Fruit fly (Drosophila melanogaster) whole organism, embryonic: ENCODE results near the gene Cp16.

Experiments
- BEAF-32 ChIP-seq: fragments of 200-800 bp; sonication (Bioruptor generic); optimal IDR thresholded peaks from 3 replicates; lab custom pipeline; 2017; ENCODE audit warnings: missing biosample characterization, missing genetic modification characterization, mild to moderate bottlenecking, moderate library complexity, missing genetic modification reagents
- CG11093 ChIP-seq: fragments of 200-800 bp; sonication (Bioruptor generic); IDR thresholded peaks from 3 replicates; pipeline ENCODE4 v1.3.6; 2022; ENCODE audit warnings: missing biosample characterization, missing genetic modification characterization
- CG11696 ChIP-seq: fragments of 200-800 bp; sonication (Bioruptor generic); IDR thresholded peaks from 2 replicates; pipeline ENCODE4 v1.3.6; 2022; ENCODE audit warnings: missing biosample characterization, missing genetic modification characterization
- CG12219 ChIP-seq: fragments of 200-800 bp; sonication (Bioruptor generic); optimal IDR thresholded peaks from 3 replicates; lab custom pipeline; 2018; ENCODE audit warnings: missing biosample characterization, mild to moderate bottlenecking, missing genetic modification characterization
- CG14860 ChIP-seq: fragments of 200-800 bp; sonication (Bioruptor generic); IDR thresholded peaks from 3 replicates; pipeline ENCODE4 v1.3.6; 2022; ENCODE audit warnings: missing biosample characterization, missing genetic modification characterization; ENCODE audit not compliant: partially characterized antibody
- CG15073 ChIP-seq: fragments of 200-800 bp; sonication (Bioruptor generic); optimal IDR thresholded peaks from 2 replicates; lab custom pipeline; 2016; ENCODE audit warnings: missing biosample characterization, missing genetic modification characterization
- CG1647 ChIP-seq: fragments of 200-800 bp; sonication (Bioruptor generic); optimal IDR thresholded peaks from 3 replicates; lab custom pipeline; 2016; ENCODE audit warnings: missing biosample characterization, missing genetic modification characterization
- CG17361 ChIP-seq: fragments of 200-800 bp; sonication (Bioruptor generic); IDR thresholded peaks from 3 replicates; pipeline ENCODE4 v1.3.6; 2022; ENCODE audit warnings: missing biosample characterization, missing genetic modification characterization
- CG3065 ChIP-seq: fragments of 200-800 bp; sonication (Bioruptor generic); optimal IDR thresholded peaks from 2 replicates; lab custom pipeline; 2016; ENCODE audit warnings: missing biosample characterization, missing genetic modification characterization
- CG3163 ChIP-seq: fragments of 200-800 bp; sonication (Bioruptor generic); optimal IDR thresholded peaks from 3 replicates; lab custom pipeline; 2016; ENCODE audit warnings: missing biosample characterization, missing genetic modification characterization
- CG33557 ChIP-seq: fragments of 200-800 bp; sonication (Bioruptor generic); optimal IDR thresholded peaks from 2 replicates; lab custom pipeline; 2019; ENCODE audit warnings: missing biosample characterization, mild to moderate bottlenecking, missing genetic modification characterization, moderate library complexity
- CG34224 ChIP-seq: fragments of 200-800 bp; sonication (Bioruptor generic); IDR thresholded peaks from 3 replicates; pipeline ENCODE4 v1.3.6; 2022; ENCODE audit warnings: missing biosample characterization, missing genetic modification characterization; ENCODE audit not compliant: partially characterized antibody
- CG3847 ChIP-seq: fragments of 200-800 bp; sonication (Bioruptor generic); IDR thresholded peaks from 2 replicates; pipeline ENCODE4 v1.3.6; 2022; ENCODE audit warnings: missing biosample characterization, missing genetic modification characterization
- CG4328 ChIP-seq: fragments of 200-800 bp; sonication (Bioruptor generic); optimal IDR thresholded peaks from 3 replicates; lab custom pipeline; 2017; ENCODE audit warnings: missing biosample characterization, missing genetic modification reagents, missing genetic modification characterization
- CG5953 ChIP-seq: fragments of 200-800 bp; sonication (Bioruptor generic); IDR thresholded peaks from 2 replicates; pipeline ENCODE4 v1.3.6; 2022; ENCODE audit warnings: missing biosample characterization, missing genetic modification characterization
- CG6175 ChIP-seq: fragments of 200-800 bp; sonication (Bioruptor generic); IDR thresholded peaks from 3 replicates; pipeline ENCODE4 v1.3.6; 2022; ENCODE audit warnings: missing biosample characterization, missing genetic modification characterization
- CG6272 ChIP-seq: fragments of 200-800 bp; sonication (Bioruptor generic); IDR thresholded peaks from 2 replicates; pipeline ENCODE4 v1.3.6; 2022; ENCODE audit warnings: missing biosample characterization, missing genetic modification characterization
- CG8290 ChIP-seq, 3 experiments: fragments of 200-800 bp; sonication (Bioruptor generic); optimal IDR thresholded peaks; 2 replicates each; lab custom pipeline; 2016 to 2019; ENCODE audit warnings: missing biosample characterization in 3 of 3, missing genetic modification characterization in 3 of 3, mild to moderate bottlenecking in 2 of 3, moderate library complexity in 1 of 3
- CG8944 ChIP-seq: fragments of 200-800 bp; sonication (Bioruptor generic); optimal IDR thresholded peaks from 3 replicates; lab custom pipeline; 2016; ENCODE audit warnings: missing biosample characterization, missing genetic modification characterization
- CG9932 ChIP-seq: fragments of 200-800 bp; sonication (Bioruptor generic); IDR thresholded peaks from 2 replicates; pipeline ENCODE4 v1.3.6; 2022; ENCODE audit warnings: missing biosample characterization, missing genetic modification characterization
- CkIIα-i1 ChIP-seq: fragments of 200-800 bp; sonication (Bioruptor generic); IDR thresholded peaks from 2 replicates; pipeline ENCODE4 v1.3.6; 2022; ENCODE audit warnings: missing biosample characterization, missing genetic modification characterization
- Doc3 ChIP-seq: fragments of 200-800 bp; sonication (Bioruptor generic); IDR thresholded peaks from 3 replicates; pipeline ENCODE4 v1.3.6; 2022; ENCODE audit warnings: missing biosample characterization, missing genetic modification characterization; ENCODE audit not compliant: partially characterized antibody
- E2f1 ChIP-seq: fragments of 200-800 bp; sonication (Bioruptor generic); IDR thresholded peaks from 2 replicates; pipeline ENCODE4 v1.3.6; 2022; ENCODE audit warnings: missing biosample characterization, missing genetic modification characterization
- E2f2 ChIP-seq: fragments of 200-800 bp; sonication (Bioruptor generic); IDR thresholded peaks from 2 replicates; pipeline ENCODE4 v1.3.6; 2022; ENCODE audit warnings: missing biosample characterization, missing genetic modification characterization
- Gug ChIP-seq: fragments of 200-800 bp; sonication (Bioruptor generic); IDR thresholded peaks from 4 replicates; pipeline ENCODE4 v1.3.6; 2022; ENCODE audit warnings: missing biosample characterization, missing genetic modification characterization
- H2.0 ChIP-seq: fragments of 200-800 bp; sonication (Bioruptor generic); IDR thresholded peaks from 2 replicates; pipeline ENCODE4 v1.3.6; 2022; ENCODE audit warnings: missing biosample characterization, missing genetic modification characterization
- Hr39 ChIP-seq: fragments of >200 bp; optimal IDR thresholded peaks from 2 replicates; lab custom pipeline; 2017
- Mes4 ChIP-seq: fragments of 200-800 bp; sonication (Bioruptor generic); optimal IDR thresholded peaks from 2 replicates; lab custom pipeline; 2016; ENCODE audit warnings: missing biosample characterization, missing genetic modification characterization
- Myb ChIP-seq: fragments of 200-800 bp; sonication (Bioruptor generic); optimal IDR thresholded peaks from 2 replicates; lab custom pipeline; 2016; ENCODE audit warnings: missing biosample characterization, missing genetic modification characterization
- NC2β ChIP-seq: fragments of 200-800 bp; sonication (Bioruptor generic); optimal IDR thresholded peaks from 2 replicates; lab custom pipeline; 2016; ENCODE audit warnings: missing biosample characterization, missing genetic modification characterization
- NFAT ChIP-seq: fragments of 200-800 bp; sonication (Bioruptor generic); IDR thresholded peaks from 2 replicates; pipeline ENCODE4 v1.3.6; 2022; ENCODE audit warnings: missing biosample characterization, missing genetic modification characterization
- Ptx1 ChIP-seq: fragments of 200-800 bp; sonication (Bioruptor generic); IDR thresholded peaks from 2 replicates; pipeline ENCODE4 v1.3.6; 2022; ENCODE audit warnings: missing biosample characterization, missing genetic modification characterization
- ase ChIP-seq: fragments of 200-800 bp; sonication (Bioruptor generic); IDR thresholded peaks from 3 replicates; pipeline ENCODE4 v1.3.6; 2022; ENCODE audit warnings: missing biosample characterization, missing genetic modification characterization
- ash1 ChIP-seq: fragments of 200-800 bp; sonication (Bioruptor generic); optimal IDR thresholded peaks from 2 replicates; lab custom pipeline; 2018; ENCODE audit warnings: missing biosample characterization, mild to moderate bottlenecking, missing genetic modification characterization
- crc ChIP-seq: fragments of 200-800 bp; sonication (Bioruptor generic); optimal IDR thresholded peaks from 2 replicates; lab custom pipeline; 2016; ENCODE audit warnings: missing biosample characterization, missing genetic modification characterization
- crol ChIP-seq: fragments of 200-800 bp; sonication (Bioruptor generic); IDR thresholded peaks from 2 replicates; pipeline ENCODE4 v1.3.6; 2022; ENCODE audit warnings: missing biosample characterization, missing genetic modification characterization
- crp ChIP-seq, 2 experiments: fragments of 200-800 bp; sonication (Bioruptor generic); optimal IDR thresholded peaks; 2 replicates in 1 of 2; 3 replicates in 1 of 2; lab custom pipeline; 2017; ENCODE audit warnings: missing biosample characterization in 2 of 2, missing genetic modification characterization in 2 of 2, mild to moderate bottlenecking in 1 of 2, moderate library complexity in 1 of 2
- ewg ChIP-seq: fragments of 200-800 bp; sonication (Bioruptor generic); optimal IDR thresholded peaks from 3 replicates; lab custom pipeline; 2017; ENCODE audit warnings: mild to moderate bottlenecking, missing biosample characterization, missing genetic modification reagents, missing genetic modification characterization
- gce ChIP-seq: fragments of 200-800 bp; sonication (Bioruptor generic); IDR thresholded peaks from 3 replicates; pipeline ENCODE4 v1.3.6; 2022; ENCODE audit warnings: missing biosample characterization, missing genetic modification characterization
- gsb ChIP-seq: fragments of 200-800 bp; sonication (Bioruptor generic); IDR thresholded peaks from 2 replicates; pipeline ENCODE4 v1.3.6; 2022; ENCODE audit warnings: missing biosample characterization, missing genetic modification characterization
- h ChIP-seq: fragments of >200 bp; optimal IDR thresholded peaks from 2 replicates; lab custom pipeline; 2017
- klu ChIP-seq: fragments of 200-800 bp; sonication (Bioruptor generic); IDR thresholded peaks from 2 replicates; pipeline ENCODE4 v1.3.6; 2022; ENCODE audit warnings: missing biosample characterization, missing genetic modification characterization
- lab ChIP-seq: fragments of 200-800 bp; sonication (Bioruptor generic); optimal IDR thresholded peaks from 3 replicates; lab custom pipeline; 2017; ENCODE audit warnings: missing biosample characterization, missing genetic modification characterization, mild to moderate bottlenecking, moderate library complexity, missing genetic modification reagents
- lov ChIP-seq, 2 experiments: fragments of 200-800 bp in 1 of 2; fragments of >200 bp in 1 of 2; sonication (Bioruptor generic) in 1 of 2; IDR thresholded peaks in 1 of 2; optimal IDR thresholded peaks in 1 of 2; 2 replicates in 1 of 2; 3 replicates in 1 of 2; pipeline versions ENCODE4 v1.3.6 to Lab custom; 2017 to 2022; ENCODE audit warnings: missing biosample characterization in 1 of 2, missing genetic modification characterization in 1 of 2
- nerfin-2 ChIP-seq: fragments of 200-800 bp; sonication (Bioruptor generic); IDR thresholded peaks from 2 replicates; pipeline ENCODE4 v1.3.6; 2022; ENCODE audit warnings: missing biosample characterization, missing genetic modification characterization; ENCODE audit not compliant: partially characterized antibody
- pb ChIP-seq: fragments of 200-800 bp; sonication (Bioruptor generic); optimal IDR thresholded peaks from 3 replicates; lab custom pipeline; 2016; ENCODE audit warnings: missing biosample characterization, missing genetic modification characterization
- sima ChIP-seq: fragments of 200-800 bp; sonication (Bioruptor generic); optimal IDR thresholded peaks from 2 replicates; lab custom pipeline; 2016; ENCODE audit warnings: missing biosample characterization, missing genetic modification characterization
- slbo ChIP-seq: fragments of 200-800 bp; sonication (Bioruptor generic); IDR thresholded peaks from 2 replicates; pipeline ENCODE4 v1.3.6; 2022; ENCODE audit warnings: missing biosample characterization, missing genetic modification characterization
- sob ChIP-seq: fragments of 200-800 bp; sonication (Bioruptor generic); IDR thresholded peaks from 2 replicates; pipeline ENCODE4 v1.3.6; 2022; ENCODE audit warnings: missing biosample characterization, missing genetic modification characterization
- tio ChIP-seq: fragments of 200-800 bp; sonication (Bioruptor generic); optimal IDR thresholded peaks from 2 replicates; lab custom pipeline; 2017; ENCODE audit warnings: missing biosample characterization, missing genetic modification characterization, inconsistent platforms
- usp ChIP-seq: fragments of >200 bp; optimal IDR thresholded peaks from 2 replicates; lab custom pipeline; 2017; ENCODE audit warnings: missing biosample characterization, missing genetic modification characterization
- wek ChIP-seq: fragments of 200-800 bp; sonication (Bioruptor generic); optimal IDR thresholded peaks from 3 replicates; lab custom pipeline; 2018; ENCODE audit warnings: missing biosample characterization, mild to moderate bottlenecking, missing genetic modification characterization, moderate library complexity

Gene Cp16

dm6 chr3L:8751262-8751661 lies 19.5 kb downstream of the Cp16 start (continued):
- TF ChIP-seq lov (optimal IDR thresholded peaks at IDR 0.05; lab: Kevin White, UChicago) (no peak), lov (GFP tag; IDR thresholded peaks at IDR 0.05; lab: Robert Waterston, UW) (no peak), CG3163 (no peak), usp (GFP tag; lab: Kevin White, UChicago) (no peak), Gug (GFP tag; lab: Robert Waterston, UW) (0 out of 4 replicates have a peak, but pooled peaks have one; percentile 48), CG11093 (GFP tag; lab: Robert Waterston, UW) (peak; percentile 67; the same call in 2 of the 3 replicates), Mes4 (no peak), CG15073 (GFP tag; lab: Kevin White, UChicago) (no peak), CG9932 (no peak), CkIIα-i1 (no peak), Myb (GFP tag; lab: Kevin White, UChicago) (no peak), ase (GFP tag; lab: Robert Waterston, UW) (no peak), slbo (GFP tag; lab: Robert Waterston, UW) (peak; percentile 28; the same call in 1 of the 2 replicates), CG8944 (GFP tag; lab: Kevin White, UChicago) (peak; percentile 23), CG8290 (GFP tag; optimal IDR thresholded peaks at IDR 0.05; lab: Kevin White, UChicago) (no peak), CG8290 (tag; optimal IDR thresholded peaks at IDR 0.05; lab: Kevin White, UChicago) (no peak), tio (GFP tag; lab: Kevin White, UChicago) (peak; percentile 15), crol (GFP tag; lab: Robert Waterston, UW) (no peak), h (lab: Kevin White, UChicago) (no peak), crp (GFP tag; optimal IDR thresholded peaks at IDR 0.05; lab: Kevin White, UChicago) (no peak), CG12219 (no peak), CG3847 (GFP tag; lab: Robert Waterston, UW) (no peak), wek (no peak), ash1 (GFP tag; lab: Kevin White, UChicago) (no peak), ewg (peak; percentile 44), CG6175 (GFP tag; lab: Robert Waterston, UW) (no peak), Hr39 (no peak), E2f1 (GFP tag; lab: Robert Waterston, UW) (0 out of 2 replicates have a peak, but pooled peaks have one; percentile 18), Ptx1 (GFP tag; lab: Robert Waterston, UW) (peak; percentile 67), sob (GFP tag; lab: Robert Waterston, UW) (no peak; the same call in 1 of the 2 replicates), klu (GFP tag; lab: Robert Waterston, UW) (no peak), NC2β (GFP tag; lab: Kevin White, UChicago) (peak; percentile 12), CG17361 (0 out of 3 replicates have a peak, but pooled peaks have one; percentile 35), sima (GFP tag; lab: Kevin White, UChicago) (no peak), gce (GFP tag; lab: Robert Waterston, UW) (0 out of 3 replicates have a peak, but pooled peaks have one; percentile 40), CG6272 (GFP tag; lab: Robert Waterston, UW) (no peak), BEAF-32 (GFP tag; lab: Kevin White, UChicago) (no peak), CG5953 (peak; percentile 67), CG11696 (GFP tag; lab: Robert Waterston, UW) (no peak), CG34224 (GFP tag; lab: Robert Waterston, UW) (no peak), lab (GFP tag; lab: Kevin White, UChicago) (peak; percentile 54), CG4328 (GFP tag; lab: Kevin White, UChicago) (no peak), pb (GFP tag; lab: Kevin White, UChicago) (peak; percentile 24), gsb (GFP tag; lab: Robert Waterston, UW) (no peak), CG3065 (GFP tag; lab: Kevin White, UChicago) (no peak), E2f2 (GFP tag; lab: Robert Waterston, UW) (0 out of 2 replicates have a peak, but pooled peaks have one; percentile 13), CG33557 (no peak), crc (no peak), NFAT (GFP tag; lab: Robert Waterston, UW) (no peak), H2.0 (GFP tag; lab: Robert Waterston, UW) (peak; percentile 60), Doc3 (no peak), CG1647 (GFP tag; lab: Kevin White, UChicago) (no peak), nerfin-2 (GFP tag; lab: Robert Waterston, UW) (no peak), CG14860 (no peak)
